Worm (Caenorhabditis elegans) whole organism, young adult: ENCODE data around the gene ceh-43.
A peak's percentile ranks its signal among the peaks of the same experiment; 100 is the strongest.

Experiments used
- C17E4.6 ChIP-seq: fragments of 200-800 bp; sonication (Bioruptor generic); IDR thresholded peaks from 2 replicates; pipeline ENCODE4 v1.3.6; 2022; ENCODE audit warnings: missing genetic modification reagents, missing genetic modification characterization, missing compliant biosample characterization
- athp-1 ChIP-seq: sonication (generic microtip); optimal IDR thresholded peaks from 2 replicates; lab custom pipeline; 2017; ENCODE audit warnings: mild to moderate bottlenecking, missing genetic modification characterization, missing compliant biosample characterization
- ceh-40 ChIP-seq: fragments of 200-800 bp; sonication (Bioruptor generic); IDR thresholded peaks from 2 replicates; pipeline ENCODE4 v1.3.6; 2022; ENCODE audit warnings: missing genetic modification characterization, missing compliant biosample characterization
- egl-44 ChIP-seq: fragments of 200-800 bp; sonication (Bioruptor generic); IDR thresholded peaks from 2 replicates; pipeline ENCODE4 v1.3.6; 2022; ENCODE audit warnings: missing genetic modification reagents, missing genetic modification characterization, missing compliant biosample characterization
- hmg-20 ChIP-seq: fragments of 200-800 bp; sonication (Bioruptor generic); IDR thresholded peaks from 2 replicates; pipeline ENCODE4 v1.3.6; 2022; ENCODE audit warnings: missing genetic modification reagents, missing genetic modification characterization, missing compliant biosample characterization
- lsl-1 ChIP-seq: fragments of 200-800 bp; sonication (Bioruptor generic); optimal IDR thresholded peaks from 2 replicates; lab custom pipeline; 2018; ENCODE audit warnings: mild to moderate bottlenecking, missing genetic modification characterization, moderate library complexity, missing compliant biosample characterization
- pha-4 ChIP-seq: fragments of 150-350 bp; sonication (generic microtip); optimal IDR thresholded peaks from 2 replicates; lab custom pipeline; 2014; ENCODE audit warnings: missing biosample characterization, missing genetic modification reagents, missing genetic modification characterization

- TF ChIP-seq hmg-20 (GFP tag; lab: Robert Waterston, UW) (no peak), athp-1 (tag; lab: Kevin White, UChicago) (no peak), C17E4.6 (GFP tag; lab: Robert Waterston, UW) (no peak), pha-4 (no peak), egl-44 (GFP tag; lab: Robert Waterston, UW) (no peak), ceh-40 (no peak), lsl-1 (GFP tag; lab: Kevin White, UChicago) (peak; percentile 45)
Observed at ce11 chrIII:4419117-4419978, 30.4 kb downstream of the ceh-43 start, which contains the start of the genes R07E5.7 and cku-80.
